Worm (Caenorhabditis elegans) whole organism, L2 larva: ENCODE data around the gene H03G16.5.

ENCODE experiments used
- C34F6.9 ChIP-seq: fragments of 150-350 bp; optimal IDR thresholded peaks from 2 replicates; lab custom pipeline; 2014; ENCODE audit warnings: missing biosample characterization, missing genetic modification characterization
- F13H6.1 ChIP-seq: sonication (generic microtip); optimal IDR thresholded peaks from 2 replicates; lab custom pipeline; 2016; ENCODE audit warnings: missing genetic modification characterization, missing compliant biosample characterization
- R02D3.7 ChIP-seq: fragments of 150-350 bp; optimal IDR thresholded peaks from 2 replicates; lab custom pipeline; 2014; ENCODE audit warnings: missing biosample characterization, missing genetic modification characterization
- Y55F3AM.14 ChIP-seq: fragments of 200-800 bp; sonication (Bioruptor generic); optimal IDR thresholded peaks from 2 replicates; lab custom pipeline; 2018; ENCODE audit warnings: mild to moderate bottlenecking, missing genetic modification characterization, missing compliant biosample characterization
- alr-1 ChIP-seq: fragments of 150-350 bp; optimal IDR thresholded peaks from 2 replicates; lab custom pipeline; 2014; ENCODE audit warnings: missing biosample characterization, missing genetic modification characterization
- aly-2 ChIP-seq: fragments of 150-350 bp; optimal IDR thresholded peaks from 2 replicates; lab custom pipeline; 2014; ENCODE audit warnings: missing biosample characterization, missing genetic modification characterization
- ama-1 ChIP-seq: fragments of 150-350 bp; optimal IDR thresholded peaks from 2 replicates; lab custom pipeline; 2018; ENCODE audit warnings: inconsistent platforms
- blmp-1 ChIP-seq: sonication (generic microtip); optimal IDR thresholded peaks from 2 replicates; lab custom pipeline; 2017; ENCODE audit warnings: missing genetic modification characterization, mild to moderate bottlenecking, missing compliant biosample characterization, antibody characterized with exemption, moderate library complexity; ENCODE audit not compliant: insufficient read depth
- ceh-16 ChIP-seq: fragments of 150-350 bp; optimal IDR thresholded peaks from 2 replicates; lab custom pipeline; 2014; ENCODE audit warnings: missing biosample characterization, missing genetic modification characterization
- ceh-82 ChIP-seq: fragments of 150-350 bp; optimal IDR thresholded peaks from 2 replicates; lab custom pipeline; 2014; ENCODE audit warnings: missing biosample characterization, missing genetic modification characterization
- crh-2 ChIP-seq: sonication (generic microtip); optimal IDR thresholded peaks from 2 replicates; lab custom pipeline; 2017; ENCODE audit warnings: missing biosample characterization, missing genetic modification characterization
- dmd-4 ChIP-seq: sonication (generic microtip); optimal IDR thresholded peaks from 2 replicates; lab custom pipeline; 2017; ENCODE audit warnings: missing biosample characterization, missing genetic modification characterization
- egl-27 ChIP-seq: sonication (generic microtip); optimal IDR thresholded peaks from 3 replicates; lab custom pipeline; 2017; ENCODE audit warnings: missing biosample characterization, missing genetic modification reagents, missing genetic modification characterization
- elt-1 ChIP-seq: fragments of 150-350 bp; optimal IDR thresholded peaks from 2 replicates; lab custom pipeline; 2014; ENCODE audit warnings: missing biosample characterization, missing genetic modification characterization
- fos-1 ChIP-seq: fragments of 150-350 bp; optimal IDR thresholded peaks from 2 replicates; lab custom pipeline; 2014; ENCODE audit warnings: missing biosample characterization, missing genetic modification characterization
- gmeb-1 ChIP-seq: fragments of 150-350 bp; optimal IDR thresholded peaks from 2 replicates; lab custom pipeline; 2014; ENCODE audit warnings: missing biosample characterization, missing genetic modification characterization
- lin-39 ChIP-seq: fragments of 150-350 bp; optimal IDR thresholded peaks from 2 replicates; lab custom pipeline; 2014; ENCODE audit warnings: missing biosample characterization, missing genetic modification reagents, missing genetic modification characterization
- lsy-2 ChIP-seq, 2 experiments: fragments of 150-350 bp in 1 of 2; sonication (generic microtip) in 1 of 2; optimal IDR thresholded peaks; 2 replicates each; lab custom pipeline; 2014 to 2017; ENCODE audit warnings: missing biosample characterization in 2 of 2, missing genetic modification characterization in 2 of 2
- mab-5 ChIP-seq: fragments of 150-350 bp; optimal IDR thresholded peaks from 2 replicates; lab custom pipeline; 2014; ENCODE audit warnings: missing biosample characterization, missing genetic modification characterization
- nhr-129 ChIP-seq: fragments of 150-350 bp; optimal IDR thresholded peaks from 2 replicates; lab custom pipeline; 2014; ENCODE audit warnings: missing biosample characterization, missing genetic modification characterization
- nhr-23 ChIP-seq: fragments of 150-350 bp; optimal IDR thresholded peaks from 2 replicates; lab custom pipeline; 2014; ENCODE audit warnings: missing biosample characterization, missing genetic modification reagents, missing genetic modification characterization
- nhr-237 ChIP-seq: fragments of 150-350 bp; optimal IDR thresholded peaks from 2 replicates; lab custom pipeline; 2014; ENCODE audit warnings: missing biosample characterization, missing genetic modification characterization
- nhr-25 ChIP-seq: fragments of 150-350 bp; sonication (generic microtip); optimal IDR thresholded peaks from 3 replicates; lab custom pipeline; 2014; ENCODE audit warnings: missing biosample characterization, missing genetic modification characterization
- nhr-6 ChIP-seq: fragments of 150-350 bp; optimal IDR thresholded peaks from 2 replicates; lab custom pipeline; 2014; ENCODE audit warnings: missing biosample characterization, missing genetic modification characterization
- nhr-77 ChIP-seq: fragments of 150-350 bp; optimal IDR thresholded peaks from 2 replicates; lab custom pipeline; 2014; ENCODE audit warnings: missing biosample characterization, missing genetic modification characterization
- peb-1 ChIP-seq: fragments of 150-350 bp; optimal IDR thresholded peaks from 2 replicates; lab custom pipeline; 2014; ENCODE audit warnings: missing biosample characterization, missing genetic modification characterization
- skn-1 ChIP-seq: sonication (generic microtip); optimal IDR thresholded peaks from 2 replicates; lab custom pipeline; 2017; ENCODE audit warnings: missing biosample characterization, missing genetic modification characterization
- sma-3 ChIP-seq: sonication (generic microtip); optimal IDR thresholded peaks from 2 replicates; lab custom pipeline; 2016; ENCODE audit warnings: missing genetic modification reagents, missing genetic modification characterization, missing compliant biosample characterization
- sma-9 ChIP-seq, 2 experiments: fragments of 150-350 bp in 1 of 2; sonication (generic microtip) in 1 of 2; optimal IDR thresholded peaks; 2 replicates each; lab custom pipeline; 2014 to 2016; ENCODE audit warnings: missing genetic modification characterization in 2 of 2, mild to moderate bottlenecking in 1 of 2, missing biosample characterization in 1 of 2, missing compliant biosample characterization in 1 of 2, missing genetic modification reagents in 1 of 2, moderate library complexity in 1 of 2
- snpc-4 ChIP-seq: fragments of 150-350 bp; optimal IDR thresholded peaks from 2 replicates; lab custom pipeline; 2014; ENCODE audit warnings: missing biosample characterization, missing genetic modification characterization
- unc-39 ChIP-seq: fragments of 150-350 bp; optimal IDR thresholded peaks from 2 replicates; lab custom pipeline; 2014; ENCODE audit warnings: missing biosample characterization, missing genetic modification characterization
- zag-1 ChIP-seq: fragments of 150-350 bp; optimal IDR thresholded peaks from 2 replicates; lab custom pipeline; 2014; ENCODE audit warnings: missing biosample characterization, missing genetic modification characterization
- ztf-11 ChIP-seq: sonication (generic microtip); optimal IDR thresholded peaks from 2 replicates; lab custom pipeline; 2017; ENCODE audit warnings: missing biosample characterization, missing genetic modification characterization
- ztf-4 ChIP-seq: fragments of 150-350 bp; optimal IDR thresholded peaks from 2 replicates; lab custom pipeline; 2014; ENCODE audit warnings: missing biosample characterization, missing genetic modification characterization

H03G16.5 gene

DNA sequence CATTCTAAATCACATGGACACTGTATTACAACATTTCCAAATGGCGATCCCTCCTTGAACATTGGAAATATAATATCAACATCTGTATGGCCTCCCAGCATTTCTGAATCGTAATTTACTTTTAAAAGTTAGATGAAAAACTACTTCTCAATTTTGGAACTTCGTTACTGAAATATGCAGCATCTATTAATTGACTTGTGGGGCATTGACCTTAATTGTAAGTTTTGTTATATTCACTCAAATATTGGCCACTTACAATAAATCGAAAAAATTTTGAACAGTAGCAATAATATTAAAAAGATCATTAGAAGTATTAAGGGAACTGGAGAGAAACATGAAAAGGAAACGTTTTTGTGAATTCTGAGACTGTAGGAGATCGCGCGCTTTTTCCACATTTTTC is 12.6 kb upstream of the H03G16.5 start, which contains the start of gene mam-6:
Gene mam-6, minus strand, starts transcription at position 101 of the 400 bp plus-strand sequence.
- TF ChIP-seq C34F6.9 (tag; lab: Kevin White, UChicago), result no peak
- no peak for TF ChIP-seq snpc-4 (tag; lab: Kevin White, UChicago)
- TF ChIP-seq sma-9 (GFP tag; optimal IDR thresholded peaks at IDR 0.05; lab: Kevin White, UChicago), result no peak
- no peak for TF ChIP-seq sma-9 (tag; optimal IDR thresholded peaks at IDR 0.05; lab: Kevin White, UChicago)
- TF ChIP-seq nhr-25 (tag; lab: Kevin White, UChicago), result no peak
- no peak for TF ChIP-seq mab-5 (tag; lab: Kevin White, UChicago)

DNA sequence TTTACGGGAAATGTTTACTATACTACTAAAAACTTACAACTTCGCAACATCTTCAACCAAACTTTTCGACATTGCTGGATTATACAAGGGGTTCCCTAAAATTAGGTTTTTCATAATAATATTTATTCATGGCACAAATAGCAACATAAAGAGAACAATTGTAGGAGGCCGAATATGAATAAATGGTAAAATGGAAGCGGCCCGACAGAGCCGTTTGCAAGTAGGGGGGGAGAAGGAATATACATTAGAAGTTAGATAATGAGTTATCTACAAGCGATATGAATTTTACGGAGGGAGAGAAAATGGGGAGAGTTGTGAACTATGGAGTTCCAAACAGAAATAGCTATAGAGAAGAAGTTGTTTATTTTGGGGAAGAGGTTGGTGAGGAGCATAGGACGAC is 3.7 kb upstream of the H03G16.5 start, which contains the start of gene fbxa-96:
Gene fbxa-96, minus strand, starts transcription at position 101 of the 400 bp plus-strand sequence.
- TF ChIP-seq Y55F3AM.14, result no peak
- TF ChIP-seq F13H6.1 (tag; lab: Kevin White, UChicago), result no peak
- TF ChIP-seq nhr-237 (tag; lab: Kevin White, UChicago), result no peak
- no peak for TF ChIP-seq egl-27 (tag; lab: Kevin White, UChicago)
- no peak for TF ChIP-seq crh-2 (tag; lab: Kevin White, UChicago)
- no peak for TF ChIP-seq ztf-11 (tag; lab: Kevin White, UChicago)
- no peak for TF ChIP-seq lin-39 (tag; lab: Kevin White, UChicago)
- no peak for TF ChIP-seq fos-1 (tag; lab: Kevin White, UChicago)
- no peak for TF ChIP-seq lsy-2 (tag; optimal IDR thresholded peaks at IDR 0.05; lab: Kevin White, UChicago)
- TF ChIP-seq skn-1 (tag; lab: Kevin White, UChicago), result no peak
- no peak for TF ChIP-seq zag-1 (tag; lab: Kevin White, UChicago)
- no peak for TF ChIP-seq nhr-129
- no peak for TF ChIP-seq gmeb-1
- no peak for TF ChIP-seq dmd-4 (tag; lab: Kevin White, UChicago)
- TF ChIP-seq ama-1 (lab: Kevin White, UChicago), result no peak
- no peak for TF ChIP-seq aly-2 (tag; lab: Kevin White, UChicago)
- TF ChIP-seq sma-9 (GFP tag; optimal IDR thresholded peaks at IDR 0.05; lab: Kevin White, UChicago), result no peak
- TF ChIP-seq sma-9 (tag; optimal IDR thresholded peaks at IDR 0.05; lab: Kevin White, UChicago), result no peak
- no peak for TF ChIP-seq sma-3 (GFP tag; lab: Kevin White, UChicago)
- TF ChIP-seq unc-39, result no peak

DNA sequence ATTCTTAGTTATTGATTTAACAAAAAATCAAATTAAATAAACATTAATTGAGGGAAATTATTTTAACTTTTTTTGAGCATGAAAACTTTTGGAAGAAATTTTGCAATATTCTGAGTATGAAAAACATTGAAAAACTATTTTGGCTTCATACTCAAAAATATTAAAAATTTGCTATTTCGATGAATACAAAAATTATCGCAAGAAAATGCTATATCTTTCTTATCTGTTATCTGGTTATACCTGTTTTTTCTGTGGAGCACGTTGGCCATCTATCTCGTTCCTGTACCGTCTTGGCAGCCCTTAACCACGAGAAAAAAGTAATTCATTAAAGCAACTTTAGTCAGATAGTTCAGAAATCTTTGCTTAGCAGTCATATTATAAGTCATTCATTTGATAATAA is 1.3 kb upstream of the H03G16.5 start:
- TF ChIP-seq peb-1 (tag; lab: Kevin White, UChicago), result no peak
- TF ChIP-seq lin-39 (tag; lab: Kevin White, UChicago), result no peak
- no peak for TF ChIP-seq egl-27 (tag; lab: Kevin White, UChicago)
- TF ChIP-seq sma-9 (GFP tag; optimal IDR thresholded peaks at IDR 0.05; lab: Kevin White, UChicago), result no peak
- no peak for TF ChIP-seq sma-9 (tag; optimal IDR thresholded peaks at IDR 0.05; lab: Kevin White, UChicago)
- TF ChIP-seq C34F6.9 (tag; lab: Kevin White, UChicago), result no peak
- no peak for TF ChIP-seq snpc-4 (tag; lab: Kevin White, UChicago)
- TF ChIP-seq mab-5 (tag; lab: Kevin White, UChicago), result no peak
- no peak for TF ChIP-seq nhr-6 (tag; lab: Kevin White, UChicago)
- no peak for TF ChIP-seq blmp-1 (tag; lab: Kevin White, UChicago)

DNA sequence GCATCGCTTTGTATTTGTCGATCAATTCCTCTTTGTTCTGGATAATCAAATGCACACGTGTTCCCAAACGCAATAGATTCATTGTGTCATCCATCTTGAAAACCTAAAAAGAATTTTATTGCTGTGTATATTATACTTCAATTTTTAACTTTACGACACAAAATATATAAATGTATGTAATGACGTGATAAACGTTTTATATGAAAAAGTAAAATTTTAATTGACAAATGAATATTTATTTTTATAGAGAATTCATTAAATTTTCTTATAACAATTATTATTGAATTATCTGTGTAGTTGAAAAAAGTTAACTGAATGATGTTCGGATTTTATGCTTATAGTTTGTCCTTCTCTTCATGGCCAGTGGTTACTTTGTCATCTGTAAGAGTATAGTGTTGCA is 723 bp downstream of the H03G16.5 start, which contains the start of gene H03G16.7:
Gene H03G16.7, minus strand, starts transcription at position 101 of the 400 bp plus-strand sequence.
- TF ChIP-seq lin-39 (tag; lab: Kevin White, UChicago) (no peak), R02D3.7 (tag; lab: Kevin White, UChicago) (no peak), alr-1 (tag; lab: Kevin White, UChicago) (no peak), nhr-6 (tag; lab: Kevin White, UChicago) (no peak), ceh-82 (no peak), Y55F3AM.14 (no peak), ceh-16 (tag; lab: Kevin White, UChicago) (no peak), zag-1 (tag; lab: Kevin White, UChicago) (no peak), nhr-77 (tag; lab: Kevin White, UChicago) (no peak), nhr-129 (no peak), ama-1 (lab: Kevin White, UChicago) (no peak), unc-39 (no peak), elt-1 (tag; lab: Kevin White, UChicago) (no peak), aly-2 (tag; lab: Kevin White, UChicago) (no peak), gmeb-1 (no peak), nhr-23 (no peak), lsy-2 (tag; optimal IDR thresholded peaks at IDR 0.05; lab: Kevin White, UChicago) (no peak), dmd-4 (tag; lab: Kevin White, UChicago) (no peak), egl-27 (tag; lab: Kevin White, UChicago) (no peak), ztf-4 (tag; lab: Kevin White, UChicago) (no peak)
